Worm (Caenorhabditis elegans): ENCODE measurements around the gene ins-1.

ins-1 gene

DNA sequence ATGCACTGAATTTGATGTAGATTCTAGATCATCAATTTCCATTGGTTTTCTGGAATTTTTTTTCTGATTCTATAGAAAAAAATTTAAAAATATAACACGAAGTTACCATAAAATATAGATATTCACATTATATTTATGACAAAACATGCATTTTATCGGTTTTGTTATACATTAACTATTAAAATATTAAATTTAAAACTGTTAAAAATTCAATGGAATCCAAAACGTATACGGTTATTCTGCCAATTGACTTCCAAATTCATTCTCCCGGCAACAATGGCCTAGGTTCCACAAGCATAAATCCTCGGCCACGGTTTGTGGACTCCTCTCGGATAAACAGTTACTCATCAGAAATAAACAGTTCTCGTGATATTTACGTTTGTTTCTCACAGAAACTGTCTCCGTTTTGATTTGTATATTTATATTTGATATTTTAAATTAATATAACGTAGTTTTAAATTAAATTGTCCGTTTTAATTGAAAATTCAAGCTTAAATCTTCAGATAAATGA, 47.2 kb downstream of the ins-1 start, which contains the start of the genes F01D4.5 and ced-5 (continued):
- TF ChIP-seq B0035.1 (tag; optimal IDR thresholded peaks at IDR 0.05) (peak; percentile 69), attf-3 (GFP tag; conservative IDR thresholded peaks at IDR 0.05) (no peak), lin-54 (GFP tag; optimal IDR thresholded peaks at IDR 0.05) (peak; percentile 66), ceh-27 (GFP tag; optimal IDR thresholded peaks at IDR 0.05) (peak; percentile 82), somi-1 (GFP tag; optimal IDR thresholded peaks at IDR 0.05) (peak; percentile 49), mes-4 (tag; optimal IDR thresholded peaks at IDR 0.05) (no peak), unc-62 (GFP tag; optimal IDR thresholded peaks at IDR 0.05) (no peak), snpc-4 (GFP tag; optimal IDR thresholded peaks at IDR 0.05) (no peak), snpc-4 (tag; optimal IDR thresholded peaks at IDR 0.05) (peak in 3 of 4 experiments; percentile 46 to 70 (median 64)), aptf-3 (GFP tag; IDR thresholded peaks at IDR 0.05) (no peak), nhr-179 (tag; optimal IDR thresholded peaks at IDR 0.05) (no peak), F55B11.4 (tag; optimal IDR thresholded peaks at IDR 0.05; ENCODE audit: borderline replicate concordance, insufficient read depth) (no peak), T26A5.8 (tag; optimal IDR thresholded peaks at IDR 0.05) (no peak), B0019.2 (GFP tag; conservative IDR thresholded peaks at IDR 0.05) (0 out of 2 replicates have a peak, but pooled peaks have one; percentile 51), zfh-2 (GFP tag; conservative IDR thresholded peaks at IDR 0.05) (no peak), hrde-1 (tag; optimal IDR thresholded peaks at IDR 0.05; ENCODE audit: borderline replicate concordance) (peak; percentile 71), ztf-22 (GFP tag; optimal IDR thresholded peaks at IDR 0.05) (peak; percentile 1), egl-44 (GFP tag; IDR thresholded peaks at IDR 0.05) (no peak), dpff-1 (tag; optimal IDR thresholded peaks at IDR 0.05) (no peak), mel-28 (tag; optimal IDR thresholded peaks at IDR 0.05; ENCODE audit: borderline replicate concordance) (no peak), K11D2.4 (GFP tag; IDR thresholded peaks at IDR 0.05) (peak; percentile 61; the same call in 1 of the 2 replicates), F49E8.2 (tag; optimal IDR thresholded peaks at IDR 0.05; ENCODE audit: insufficient read depth) (no peak), rec-8 (tag; optimal IDR thresholded peaks at IDR 0.05) (peak; percentile 60 to 89), madf-8 (GFP tag; conservative IDR thresholded peaks at IDR 0.05) (no peak), lin-26 (GFP tag; IDR thresholded peaks at IDR 0.05) (no peak), atf-7 (tag; optimal IDR thresholded peaks at IDR 0.05) (peak; percentile 44), dpl-1 (GFP tag; optimal IDR thresholded peaks at IDR 0.05) (no peak), tbp1 (GFP tag; optimal IDR thresholded peaks at IDR 0.05) (peak; percentile 42), lin-40 (tag; optimal IDR thresholded peaks at IDR 0.05) (peak; percentile 72), let-607 (tag; optimal IDR thresholded peaks at IDR 0.05) (peak in 1 of 2 experiments; percentile 72), F57C9.4 (tag; optimal IDR thresholded peaks at IDR 0.05) (peak; percentile 73), F57A8.1 (GFP tag; optimal IDR thresholded peaks at IDR 0.05) (no peak), ztf-26 (tag; optimal IDR thresholded peaks at IDR 0.05) (peak; percentile 6), ekl-4 (GFP tag; IDR thresholded peaks at IDR 0.05) (peak; percentile 57; the same call in 1 of the 2 replicates), F37B4.10 (GFP tag; IDR thresholded peaks at IDR 0.05) (no peak), nfya-2 (GFP tag; IDR thresholded peaks at IDR 0.05) (peak; percentile 86; the same call in 1 of the 2 replicates), ceh-91 (GFP tag; IDR thresholded peaks at IDR 0.05) (0 out of 2 replicates have a peak, but pooled peaks have one; percentile 22), ZK185.1 (tag; optimal IDR thresholded peaks at IDR 0.05; ENCODE audit: poor library complexity, severe bottlenecking) (peak; percentile 96), ceh-100 (GFP tag; IDR thresholded peaks at IDR 0.05) (peak; percentile 41; the same call in 1 of the 2 replicates), ets-4 (GFP tag; optimal IDR thresholded peaks at IDR 0.05) (no peak), lir-1 (GFP tag; conservative IDR thresholded peaks at IDR 0.05) (peak; percentile 78), F33H1.4 (GFP tag; IDR thresholded peaks at IDR 0.05) (peak; percentile 48; the same call in 1 of the 2 replicates), ztf-28 (GFP tag; IDR thresholded peaks at IDR 0.05) (0 out of 2 replicates have a peak, but pooled peaks have one; percentile 64), F23B12.7 (tag; optimal IDR thresholded peaks at IDR 0.05; ENCODE audit: insufficient read depth) (peak; percentile 31), nfyb-1 (GFP tag; IDR thresholded peaks at IDR 0.05) (peak; percentile 62), F52B5.7 (tag; optimal IDR thresholded peaks at IDR 0.05) (peak; percentile 1), madf-10 (tag; optimal IDR thresholded peaks at IDR 0.05) (peak; percentile 62)
